Fruit fly (Drosophila melanogaster) whole organism, wandering third instar larva: ENCODE measurements around the gene CG33325.

ENCODE experiments used
- Jra ChIP-seq: sonication (Bioruptor generic); optimal IDR thresholded peaks from 2 replicates; lab custom pipeline; 2016; ENCODE audit warnings: missing biosample characterization, missing genetic modification characterization
- N ChIP-seq: fragments of >200 bp; optimal IDR thresholded peaks from 2 replicates; lab custom pipeline; 2018; ENCODE audit warnings: missing biosample characterization, missing external identifiers, missing genetic modification characterization
- OdsH ChIP-seq: fragments of 200-800 bp; sonication (Bioruptor generic); optimal IDR thresholded peaks from 2 replicates; lab custom pipeline; 2016; ENCODE audit warnings: missing biosample characterization, mild to moderate bottlenecking, missing genetic modification characterization
- dl ChIP-seq, 2 experiments: fragments of 175-275, 200-275 bp in 1 of 2; fragments of 200-275 bp in 1 of 2; sonication (Bioruptor generic); optimal IDR thresholded peaks; lab custom pipeline; 2018; ENCODE audit warnings: mild to moderate bottlenecking in 2 of 2, missing biosample characterization in 2 of 2, missing genetic modification characterization in 2 of 2, moderate library complexity in 2 of 2; ENCODE audit not compliant: partially characterized antibody in 2 of 2, insufficient read depth in 1 of 2
- dsf ChIP-seq: sonication (Bioruptor generic); optimal IDR thresholded peaks from 2 replicates; lab custom pipeline; 2016; ENCODE audit warnings: missing biosample characterization, missing genetic modification characterization, borderline replicate concordance
- ey ChIP-seq: fragments of 200-800 bp; sonication (Bioruptor generic); optimal IDR thresholded peaks from 2 replicates; lab custom pipeline; 2016; ENCODE audit warnings: missing biosample characterization, missing genetic modification characterization
- foxo ChIP-seq, 2 experiments: fragments of 200-800 bp; sonication (Bioruptor generic); optimal IDR thresholded peaks; 2 replicates in 1 of 2; 3 replicates in 1 of 2; lab custom pipeline; 2016 to 2017; ENCODE audit warnings: missing biosample characterization in 2 of 2, missing genetic modification characterization in 2 of 2
- h ChIP-seq: fragments of 200-800 bp; sonication (Bioruptor generic); optimal IDR thresholded peaks from 3 replicates; lab custom pipeline; 2016; ENCODE audit warnings: missing biosample characterization, mild to moderate bottlenecking, missing genetic modification characterization
- pan ChIP-seq: fragments of >200 bp; optimal IDR thresholded peaks from 2 replicates; lab custom pipeline; 2017
- psq ChIP-seq: fragments of 200-800 bp; sonication (Bioruptor generic); optimal IDR thresholded peaks from 3 replicates; lab custom pipeline; 2017; ENCODE audit warnings: missing biosample characterization, mild to moderate bottlenecking, missing genetic modification characterization, moderate library complexity

DNA sequence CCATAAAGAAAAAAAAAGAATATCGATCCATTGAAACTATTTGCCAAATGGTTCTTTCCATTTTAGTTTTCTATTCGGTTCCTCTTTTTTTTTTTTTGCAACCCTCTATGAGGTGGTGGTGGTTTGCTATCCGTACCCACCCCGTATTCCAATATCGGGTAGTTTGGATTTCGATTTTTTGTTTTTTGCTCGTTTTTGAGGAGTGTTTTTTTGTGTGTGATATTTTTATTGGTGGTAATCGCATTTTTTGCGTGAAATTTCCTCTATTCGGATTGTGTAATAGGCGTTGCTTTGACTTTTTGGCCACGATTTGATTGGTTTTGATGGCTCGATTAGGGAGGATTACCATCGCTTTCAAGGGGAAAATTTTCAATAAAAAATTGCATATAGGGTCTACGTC lies 6.6 kb upstream of the CG33325 start:
- TF ChIP-seq N (GFP tag; lab: Kevin White, UChicago): no peak
- no peak for TF ChIP-seq dl (GFP tag; optimal IDR thresholded peaks at IDR 0.05; lab: Kevin White, UChicago; ENCODE audit: insufficient read depth in 1 of 2, partially characterized antibody in 2 of 2)
- no peak for TF ChIP-seq psq (GFP tag; lab: Kevin White, UChicago)
- TF ChIP-seq h: no peak
- TF ChIP-seq ey (GFP tag; lab: Kevin White, UChicago): no peak
- no peak for TF ChIP-seq foxo (GFP tag; optimal IDR thresholded peaks at IDR 0.05; lab: Kevin White, UChicago)
- no peak for TF ChIP-seq Jra (GFP tag; lab: Kevin White, UChicago)
- TF ChIP-seq dsf (GFP tag; lab: Kevin White, UChicago): no peak
- no peak for TF ChIP-seq pan (lab: Kevin White, UChicago)
- TF ChIP-seq OdsH (GFP tag; lab: Kevin White, UChicago): no peak
